Worm (Caenorhabditis elegans) whole organism, L4/young adult: Measurements from ENCODE around the gene Y57A10A.29.

Source experiments
- W03F9.2 ChIP-seq: fragments of 150-350 bp; optimal IDR thresholded peaks from 2 replicates; lab custom pipeline; 2014; ENCODE audit warnings: missing biosample characterization, missing genetic modification characterization
- him-1 ChIP-seq: sonication (generic microtip); optimal IDR thresholded peaks from 2 replicates; lab custom pipeline; 2016; ENCODE audit warnings: missing genotype, missing genetic modification reagents, missing genetic modification characterization, missing compliant biosample characterization

ce11 chrII:12241792-12242191, 37.6 kb upstream of the Y57A10A.29 start:
- TF ChIP-seq W03F9.2 (tag; lab: Kevin White, UChicago) (no peak), him-1 (no peak)
